Worm (Caenorhabditis elegans): Measurements from ENCODE around the gene mpc-1.

- no peak for TF ChIP-seq tab-1 (GFP tag; IDR thresholded peaks at IDR 0.05)
- no peak for TF ChIP-seq flt-1 (GFP tag; IDR thresholded peaks at IDR 0.05)
- TF ChIP-seq klf-2 (GFP tag; conservative IDR thresholded peaks at IDR 0.05) = no peak
- TF ChIP-seq med-1 (GFP tag; optimal IDR thresholded peaks at IDR 0.05; ENCODE audit: insufficient read depth) = no peak
- no peak for TF ChIP-seq cog-1 (tag; optimal IDR thresholded peaks at IDR 0.05)
- no peak for TF ChIP-seq ztf-23 (GFP tag; IDR thresholded peaks at IDR 0.05)
- TF ChIP-seq T22C8.4 (GFP tag; IDR thresholded peaks at IDR 0.05) = no peak
- TF ChIP-seq ref-1 (GFP tag; conservative IDR thresholded peaks at IDR 0.05) = no peak
- TF ChIP-seq ztf-29 (GFP tag; IDR thresholded peaks at IDR 0.05) = no peak
Observed at ce11 chrIII:4407144-4407543, 6.1 kb upstream of the mpc-1 start, which contains the start of gene prdx-3.
